Fruit fly (Drosophila melanogaster) whole organism, prepupa: ENCODE data around the gene CG11151.

Experiments
- Blimp-1 ChIP-seq: fragments of 200-800 bp; sonication (Bioruptor generic); optimal IDR thresholded peaks from 3 replicates; lab custom pipeline; 2017; ENCODE audit warnings: missing biosample characterization, missing genetic modification characterization, mild to moderate bottlenecking, moderate library complexity, missing genetic modification reagents
- CG10631 ChIP-seq: fragments of 200-800 bp; sonication (Bioruptor generic); optimal IDR thresholded peaks from 2 replicates; lab custom pipeline; 2016; ENCODE audit warnings: missing biosample characterization, missing genetic modification characterization
- CG11294 ChIP-seq: fragments of 200-800 bp; sonication (Bioruptor generic); IDR thresholded peaks from 2 replicates; pipeline ENCODE4 v1.3.6; 2022; ENCODE audit warnings: missing biosample characterization, missing genetic modification characterization
- CG11762 ChIP-seq: fragments of 200-800 bp; sonication (Bioruptor generic); optimal IDR thresholded peaks from 3 replicates; lab custom pipeline; 2016; ENCODE audit warnings: missing biosample characterization, missing genetic modification characterization; ENCODE audit not compliant: insufficient read depth
- CG11902 ChIP-seq: fragments of 200-800 bp; sonication (Bioruptor generic); optimal IDR thresholded peaks from 3 replicates; lab custom pipeline; 2016; ENCODE audit warnings: missing biosample characterization, missing genetic modification characterization
- CG15336 ChIP-seq: fragments of 200-800 bp; sonication (Bioruptor generic); IDR thresholded peaks from 2 replicates; pipeline ENCODE4 v1.3.6; 2022; ENCODE audit warnings: missing biosample characterization, missing genetic modification characterization
- CG1621 ChIP-seq: fragments of 200-800 bp; sonication (Bioruptor generic); optimal IDR thresholded peaks from 3 replicates; lab custom pipeline; 2018; ENCODE audit warnings: missing biosample characterization, mild to moderate bottlenecking, missing genetic modification characterization
- CG16779 ChIP-seq: fragments of 200-800 bp; sonication (Bioruptor generic); optimal IDR thresholded peaks from 3 replicates; lab custom pipeline; 2017; ENCODE audit warnings: missing biosample characterization, mild to moderate bottlenecking, missing genetic modification characterization
- CG3032 ChIP-seq: fragments of 200-800 bp; optimal IDR thresholded peaks from 2 replicates; lab custom pipeline; 2019; ENCODE audit warnings: missing biosample characterization, mild to moderate bottlenecking, missing genetic modification characterization, moderate library complexity
- CG32006 ChIP-seq: fragments of 200-800 bp; sonication (Bioruptor generic); optimal IDR thresholded peaks from 3 replicates; lab custom pipeline; 2017; ENCODE audit warnings: missing biosample characterization, mild to moderate bottlenecking, missing genetic modification characterization
- CG34406 ChIP-seq: fragments of 200-800 bp; sonication (Bioruptor generic); optimal IDR thresholded peaks from 3 replicates; lab custom pipeline; 2016; ENCODE audit warnings: missing biosample characterization, missing genetic modification characterization
- CG3919 ChIP-seq: fragments of 200-800 bp; sonication (Bioruptor generic); optimal IDR thresholded peaks from 3 replicates; lab custom pipeline; 2016; ENCODE audit warnings: missing biosample characterization, missing genetic modification characterization
- CG4318 ChIP-seq: fragments of 200-800 bp; sonication (Bioruptor generic); optimal IDR thresholded peaks from 3 replicates; lab custom pipeline; 2017; ENCODE audit warnings: missing biosample characterization, mild to moderate bottlenecking, missing genetic modification characterization
- CG6792 ChIP-seq: fragments of 200-800 bp; sonication (Bioruptor generic); optimal IDR thresholded peaks from 3 replicates; lab custom pipeline; 2016; ENCODE audit warnings: missing biosample characterization, missing genetic modification characterization
- CG6808 ChIP-seq: fragments of 200-800 bp; sonication (Bioruptor generic); optimal IDR thresholded peaks from 3 replicates; lab custom pipeline; 2017; ENCODE audit warnings: missing biosample characterization, missing genetic modification characterization, mild to moderate bottlenecking, moderate library complexity, missing genetic modification reagents
- CG7368 ChIP-seq: fragments of 200-800 bp; sonication (Bioruptor generic); optimal IDR thresholded peaks from 3 replicates; lab custom pipeline; 2016; ENCODE audit warnings: missing biosample characterization, missing genetic modification characterization
- CG8119 ChIP-seq: fragments of 200-800 bp; sonication (Bioruptor generic); IDR thresholded peaks from 3 replicates; pipeline ENCODE4 v1.3.6; 2022; ENCODE audit warnings: missing biosample characterization, missing genetic modification characterization
- CG8632 ChIP-seq: fragments of 200-800 bp; sonication (Bioruptor generic); optimal IDR thresholded peaks from 3 replicates; lab custom pipeline; 2016; ENCODE audit warnings: missing biosample characterization, missing genetic modification characterization
- CG9139 ChIP-seq: fragments of 200-800 bp; sonication (Bioruptor generic); optimal IDR thresholded peaks from 3 replicates; lab custom pipeline; 2017; ENCODE audit warnings: missing biosample characterization, mild to moderate bottlenecking, missing genetic modification characterization
- Eip75B ChIP-seq: fragments of 200-800 bp; sonication (Bioruptor generic); optimal IDR thresholded peaks from 3 replicates; lab custom pipeline; 2016; ENCODE audit warnings: missing biosample characterization, missing genetic modification characterization
- Eip78C ChIP-seq: fragments of 200-800 bp; sonication (Bioruptor generic); peaks from one replicate; lab custom pipeline; 2016; ENCODE audit warnings: missing biosample characterization, missing genetic modification characterization
- Eip93F ChIP-seq: fragments of 200-800 bp; sonication (Bioruptor generic); optimal IDR thresholded peaks from 2 replicates; lab custom pipeline; 2016; ENCODE audit warnings: missing biosample characterization, mild to moderate bottlenecking, missing genetic modification characterization
- Ets21C ChIP-seq: fragments of 200-800 bp; sonication (Bioruptor generic); optimal IDR thresholded peaks from 3 replicates; lab custom pipeline; 2016; ENCODE audit warnings: missing biosample characterization, missing genetic modification characterization
- Ets96B ChIP-seq: fragments of 200-800 bp; optimal IDR thresholded peaks from 2 replicates; lab custom pipeline; 2019; ENCODE audit warnings: missing biosample characterization, mild to moderate bottlenecking, missing genetic modification characterization, moderate library complexity
- Gug ChIP-seq: fragments of 200-800 bp; sonication (Bioruptor generic); IDR thresholded peaks from 2 replicates; pipeline ENCODE4 v1.3.6; 2022; ENCODE audit warnings: missing biosample characterization, missing genetic modification characterization
- Hr38 ChIP-seq: sonication (Bioruptor generic); optimal IDR thresholded peaks from 2 replicates; lab custom pipeline; 2016; ENCODE audit warnings: missing biosample characterization, missing genetic modification characterization
- Hr39 ChIP-seq: fragments of 200-800 bp; sonication (Bioruptor generic); optimal IDR thresholded peaks from 2 replicates; lab custom pipeline; 2016; ENCODE audit warnings: missing biosample characterization, missing genetic modification characterization
- Hr4 ChIP-seq: fragments of 200-800 bp; sonication (Bioruptor generic); optimal IDR thresholded peaks from 3 replicates; lab custom pipeline; 2016; ENCODE audit warnings: missing biosample characterization, missing genetic modification characterization
- Lpt ChIP-seq: fragments of 200-800 bp; sonication (Bioruptor generic); optimal IDR thresholded peaks from 3 replicates; lab custom pipeline; 2016; ENCODE audit warnings: missing biosample characterization, missing genetic modification characterization
- Met ChIP-seq: fragments of 200-800 bp; sonication (Bioruptor generic); optimal IDR thresholded peaks from 3 replicates; lab custom pipeline; 2016; ENCODE audit warnings: missing biosample characterization, missing genetic modification characterization
- OdsH ChIP-seq: fragments of 200-800 bp; sonication (Bioruptor generic); optimal IDR thresholded peaks from 3 replicates; lab custom pipeline; 2016; ENCODE audit warnings: missing biosample characterization, missing genetic modification characterization
- Smox ChIP-seq: fragments of 200-800 bp; sonication (Bioruptor generic); optimal IDR thresholded peaks from 3 replicates; lab custom pipeline; 2016; ENCODE audit warnings: missing biosample characterization, missing genetic modification characterization
- Sox102F ChIP-seq: fragments of 200-800 bp; sonication (Bioruptor generic); optimal IDR thresholded peaks from 2 replicates; lab custom pipeline; 2016; ENCODE audit warnings: missing biosample characterization, mild to moderate bottlenecking, missing genetic modification characterization
- Sox15 ChIP-seq: fragments of 200-800 bp; sonication (Bioruptor generic); optimal IDR thresholded peaks from 3 replicates; lab custom pipeline; 2016; ENCODE audit warnings: missing biosample characterization, missing genetic modification characterization
- achi ChIP-seq: fragments of 200-800 bp; sonication (Bioruptor generic); optimal IDR thresholded peaks from 3 replicates; lab custom pipeline; 2016; ENCODE audit warnings: missing biosample characterization, missing genetic modification characterization
- acj6 ChIP-seq: fragments of 200-800 bp; sonication (Bioruptor generic); optimal IDR thresholded peaks from 3 replicates; lab custom pipeline; 2016; ENCODE audit warnings: missing biosample characterization, missing genetic modification characterization
- cyc ChIP-seq: fragments of 200-800 bp; sonication (Bioruptor generic); optimal IDR thresholded peaks from 3 replicates; lab custom pipeline; 2016; ENCODE audit warnings: missing biosample characterization, missing genetic modification characterization
- dac ChIP-seq: fragments of 200-800 bp; sonication (Bioruptor generic); optimal IDR thresholded peaks from 2 replicates; lab custom pipeline; 2017; ENCODE audit warnings: missing biosample characterization, mild to moderate bottlenecking, missing genetic modification characterization
- dsx ChIP-seq: fragments of 200-800 bp; optimal IDR thresholded peaks from 3 replicates; lab custom pipeline; 2019; ENCODE audit warnings: missing biosample characterization, mild to moderate bottlenecking, missing genetic modification characterization, moderate library complexity; ENCODE audit not compliant: poor library complexity, severe bottlenecking
- esn ChIP-seq: fragments of 200-800 bp; sonication (Bioruptor generic); optimal IDR thresholded peaks from 2 replicates; lab custom pipeline; 2016; ENCODE audit warnings: missing biosample characterization, mild to moderate bottlenecking, missing genetic modification characterization, moderate library complexity
- fd85E ChIP-seq: fragments of 200-800 bp; sonication (Bioruptor generic); optimal IDR thresholded peaks from 3 replicates; lab custom pipeline; 2016; ENCODE audit warnings: missing biosample characterization, missing genetic modification characterization
- lz ChIP-seq: fragments of 200-800 bp; sonication (Bioruptor generic); optimal IDR thresholded peaks from 3 replicates; lab custom pipeline; 2016; ENCODE audit warnings: missing biosample characterization, missing genetic modification characterization
- net ChIP-seq: fragments of 200-800 bp; sonication (Bioruptor generic); optimal IDR thresholded peaks from 3 replicates; lab custom pipeline; 2016; ENCODE audit warnings: missing biosample characterization, missing genetic modification characterization
- pdm3 ChIP-seq: fragments of 200-800 bp; sonication (Bioruptor generic); optimal IDR thresholded peaks from 3 replicates; lab custom pipeline; 2016; ENCODE audit warnings: missing biosample characterization, missing genetic modification characterization
- salr ChIP-seq, 2 experiments: fragments of 200-800 bp; sonication (Bioruptor generic); optimal IDR thresholded peaks; 3 replicates each; lab custom pipeline; 2016 to 2018; ENCODE audit warnings: missing biosample characterization in 2 of 2, missing genetic modification characterization in 2 of 2, mild to moderate bottlenecking in 1 of 2
- spab ChIP-seq: fragments of 200-800 bp; sonication (Bioruptor generic); optimal IDR thresholded peaks from 2 replicates; lab custom pipeline; 2017; ENCODE audit warnings: missing biosample characterization, mild to moderate bottlenecking, missing genetic modification characterization, missing genetic modification reagents
- ss ChIP-seq, 2 experiments: fragments of 200-800 bp; sonication (Bioruptor generic); optimal IDR thresholded peaks; 2 replicates in 1 of 2; 3 replicates in 1 of 2; lab custom pipeline; 2017 to 2018; ENCODE audit warnings: mild to moderate bottlenecking in 2 of 2, missing biosample characterization in 2 of 2, missing genetic modification characterization in 2 of 2, moderate library complexity in 1 of 2
- svp ChIP-seq: fragments of 200-800 bp; sonication (Bioruptor generic); peaks from one replicate; lab custom pipeline; 2016; ENCODE audit warnings: missing biosample characterization, missing genetic modification characterization
- topi ChIP-seq: fragments of 200-800 bp; sonication (Bioruptor generic); optimal IDR thresholded peaks from 3 replicates; lab custom pipeline; 2016; ENCODE audit warnings: missing biosample characterization, missing genetic modification characterization
- vri ChIP-seq: fragments of 200-800 bp; sonication (Bioruptor generic); optimal IDR thresholded peaks from 3 replicates; lab custom pipeline; 2016; ENCODE audit warnings: missing biosample characterization, mild to moderate bottlenecking, missing genetic modification characterization

CG11151 gene

DNA sequence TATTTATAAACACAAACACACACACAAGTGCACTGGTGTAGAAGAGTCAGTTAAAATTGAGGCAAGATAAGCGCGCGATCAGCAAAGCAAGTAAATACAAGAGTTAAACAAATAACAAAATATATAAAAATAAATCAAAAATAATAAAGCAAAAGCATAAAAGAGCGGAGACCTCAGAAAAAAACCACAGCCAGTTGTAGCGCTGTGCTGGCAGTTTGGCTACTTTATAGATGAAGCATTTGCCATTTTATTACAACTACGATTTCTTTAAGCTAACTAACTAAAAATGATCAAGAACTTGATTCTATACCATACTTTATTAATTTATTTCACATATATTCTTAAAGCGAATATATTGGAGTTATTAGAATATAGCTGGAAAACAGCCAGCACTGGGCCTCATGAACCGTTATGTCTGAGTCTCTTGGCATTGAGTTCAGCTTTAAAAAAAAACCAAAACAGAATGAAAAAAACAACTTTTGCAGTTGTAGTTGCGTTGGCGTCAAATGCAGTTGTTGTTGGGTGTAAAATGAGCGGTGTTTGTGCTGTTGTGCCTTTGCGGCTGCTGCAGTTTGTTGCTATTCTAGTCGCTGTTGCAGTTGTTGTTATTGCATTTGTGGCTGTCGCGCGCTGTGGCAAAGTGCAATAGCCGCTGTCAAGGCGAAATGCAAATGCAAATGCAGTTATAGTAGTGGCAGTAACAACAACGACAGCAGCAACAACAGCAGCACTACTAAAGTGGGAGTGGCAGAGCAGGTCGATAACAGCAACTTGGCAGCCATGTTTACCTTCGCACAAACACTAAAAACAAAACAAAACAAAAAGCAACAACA lies 8.3 kb downstream of the CG11151 start:
- TF ChIP-seq spab (peak; percentile 23), Gug (peak; percentile 47; the same call in 1 of the 2 replicates), vri (GFP tag; lab: Kevin White, UChicago) (peak; percentile 9), CG34406 (GFP tag; lab: Kevin White, UChicago) (peak; percentile 3), dac (GFP tag; lab: Kevin White, UChicago) (peak; percentile 55), Sox102F (no peak), CG6792 (GFP tag; lab: Kevin White, UChicago) (no peak), topi (GFP tag; lab: Kevin White, UChicago) (no peak), CG15336 (GFP tag; lab: Robert Waterston, UW) (peak; percentile 77), CG7368 (GFP tag; lab: Kevin White, UChicago) (no peak), CG6808 (GFP tag; lab: Kevin White, UChicago) (no peak), Blimp-1 (GFP tag; lab: Kevin White, UChicago) (no peak), cyc (no peak), dsx (GFP tag; lab: Kevin White, UChicago) (peak; percentile 63), ss (GFP tag; optimal IDR thresholded peaks at IDR 0.05; lab: Kevin White, UChicago) (peak; percentile 68 to 83), CG9139 (GFP tag; lab: Kevin White, UChicago) (peak; percentile 26), pdm3 (peak; percentile 50), Ets96B (tag; lab: Kevin White, UChicago) (peak; percentile 46), lz (peak; percentile 13), CG8632 (GFP tag; lab: Kevin White, UChicago) (no peak), Eip78C (peak; percentile 84), CG1621 (no peak), CG32006 (GFP tag; lab: Kevin White, UChicago) (peak; percentile 80), Lpt (GFP tag; lab: Kevin White, UChicago) (no peak), Hr39 (GFP tag; lab: Kevin White, UChicago) (no peak), svp (GFP tag; lab: Kevin White, UChicago) (peak; percentile 52), acj6 (GFP tag; lab: Kevin White, UChicago) (peak; percentile 39), salr (GFP tag; optimal IDR thresholded peaks at IDR 0.05; lab: Kevin White, UChicago) (peak in 1 of 2 experiments; percentile 66), CG16779 (tag; lab: Kevin White, UChicago) (peak; percentile 51), Sox15 (GFP tag; lab: Kevin White, UChicago) (no peak), CG3919 (no peak), esn (GFP tag; lab: Kevin White, UChicago) (peak; percentile 5), CG10631 (GFP tag; lab: Kevin White, UChicago) (peak; percentile 16), CG3032 (tag; lab: Kevin White, UChicago) (peak; percentile 56), Met (GFP tag; lab: Kevin White, UChicago) (no peak), Smox (GFP tag; lab: Kevin White, UChicago) (no peak), CG4318 (GFP tag; lab: Kevin White, UChicago) (peak; percentile 40), Eip93F (GFP tag; lab: Kevin White, UChicago) (no peak), CG8119 (GFP tag; lab: Robert Waterston, UW) (peak; percentile 74; the same call in 2 of the 3 replicates), net (GFP tag; lab: Kevin White, UChicago) (peak; percentile 30), achi (GFP tag; lab: Kevin White, UChicago) (peak; percentile 47), Hr4 (GFP tag; lab: Kevin White, UChicago) (peak; percentile 54), OdsH (GFP tag; lab: Kevin White, UChicago) (peak; percentile 46), CG11902 (no peak), CG11294 (GFP tag; lab: Robert Waterston, UW) (0 out of 2 replicates have a peak, but pooled peaks have one; percentile 22), Hr38 (GFP tag; lab: Kevin White, UChicago) (no peak), Eip75B (GFP tag; lab: Kevin White, UChicago) (no peak), fd85E (GFP tag; lab: Kevin White, UChicago) (no peak), CG11762 (peak; percentile 27), Ets21C (GFP tag; lab: Kevin White, UChicago) (no peak)
